Fruit fly (Drosophila melanogaster) whole organism, embryonic: Measurements from ENCODE around the gene Dup99B.
A peak's percentile ranks its signal among the peaks of the same experiment; 100 is the strongest.

ENCODE experiments used
- Abd-B ChIP-seq: fragments of 200-800 bp; sonication (Bioruptor generic); optimal IDR thresholded peaks from 2 replicates; lab custom pipeline; 2018; ENCODE audit warnings: missing biosample characterization, mild to moderate bottlenecking, missing genetic modification characterization, moderate library complexity
- Aef1 ChIP-seq: fragments of 200-800 bp; sonication (Bioruptor generic); IDR thresholded peaks from 3 replicates; pipeline ENCODE4 v1.3.6; 2022; ENCODE audit warnings: missing biosample characterization, missing genetic modification characterization
- B-H1 ChIP-seq: fragments of 200-800 bp; sonication (Bioruptor generic); IDR thresholded peaks from 3 replicates; pipeline ENCODE4 v1.3.6; 2022; ENCODE audit warnings: missing biosample characterization, missing genetic modification characterization
- C15 ChIP-seq: fragments of 200-800 bp; sonication (Bioruptor generic); IDR thresholded peaks from 3 replicates; pipeline ENCODE4 v1.3.6; 2022; ENCODE audit warnings: missing biosample characterization, missing genetic modification characterization
- CG10431 ChIP-seq: fragments of 200-800 bp; sonication (Bioruptor generic); optimal IDR thresholded peaks from 3 replicates; lab custom pipeline; 2018; ENCODE audit warnings: missing biosample characterization, mild to moderate bottlenecking, missing genetic modification characterization
- CG10959 ChIP-seq: fragments of 200-800 bp; sonication (Bioruptor generic); IDR thresholded peaks from 2 replicates; pipeline ENCODE4 v1.3.6; 2022; ENCODE audit warnings: missing biosample characterization, missing genetic modification characterization
- CG11398 ChIP-seq: fragments of 200-800 bp; sonication (Bioruptor generic); optimal IDR thresholded peaks from 2 replicates; lab custom pipeline; 2016; ENCODE audit warnings: missing biosample characterization, missing genetic modification characterization
- CG12155 ChIP-seq: fragments of 200-800 bp; sonication (Bioruptor generic); optimal IDR thresholded peaks from 3 replicates; lab custom pipeline; 2016; ENCODE audit warnings: missing biosample characterization, missing genetic modification characterization
- CG14014 ChIP-seq: fragments of 200-800 bp; sonication (Bioruptor generic); IDR thresholded peaks from 2 replicates; pipeline ENCODE4 v1.3.6; 2022; ENCODE audit warnings: missing biosample characterization, missing genetic modification characterization
- CG14441 ChIP-seq: fragments of 200-800 bp; sonication (Bioruptor generic); IDR thresholded peaks from 2 replicates; pipeline ENCODE4 v1.3.6; 2022; ENCODE audit warnings: missing biosample characterization, missing genetic modification characterization
- CG14667 ChIP-seq: fragments of 200-800 bp; sonication (Bioruptor generic); IDR thresholded peaks from 2 replicates; pipeline ENCODE4 v1.3.6; 2022; ENCODE audit warnings: missing biosample characterization, missing genetic modification characterization
- CG17359 ChIP-seq: fragments of 200-800 bp; sonication (Bioruptor generic); optimal IDR thresholded peaks from 3 replicates; lab custom pipeline; 2018; ENCODE audit warnings: missing biosample characterization, mild to moderate bottlenecking, missing genetic modification characterization, moderate library complexity
- CG17912 ChIP-seq: fragments of 200-800 bp; sonication (Bioruptor generic); optimal IDR thresholded peaks from 2 replicates; lab custom pipeline; 2018; ENCODE audit warnings: missing biosample characterization, mild to moderate bottlenecking, missing genetic modification characterization
- CG2129 ChIP-seq: fragments of 200-800 bp; sonication (Bioruptor generic); IDR thresholded peaks from 2 replicates; pipeline ENCODE4 v1.3.6; 2022; ENCODE audit warnings: missing biosample characterization, missing genetic modification characterization; ENCODE audit not compliant: partially characterized antibody
- CG2678 ChIP-seq: fragments of 200-800 bp; sonication (Bioruptor generic); optimal IDR thresholded peaks from 3 replicates; lab custom pipeline; 2019; ENCODE audit warnings: missing biosample characterization, mild to moderate bottlenecking, missing genetic modification characterization, moderate library complexity
- CG2712 ChIP-seq: fragments of 200-800 bp; optimal IDR thresholded peaks from 3 replicates; lab custom pipeline; 2019; ENCODE audit warnings: missing biosample characterization, mild to moderate bottlenecking, missing genetic modification characterization, moderate library complexity
- CG4328 ChIP-seq: fragments of 200-800 bp; sonication (Bioruptor generic); optimal IDR thresholded peaks from 3 replicates; lab custom pipeline; 2017; ENCODE audit warnings: missing biosample characterization, missing genetic modification reagents, missing genetic modification characterization
- CG43689 ChIP-seq: fragments of 200-800 bp; sonication (Bioruptor generic); IDR thresholded peaks from 2 replicates; pipeline ENCODE4 v1.3.6; 2022; ENCODE audit warnings: missing biosample characterization, missing genetic modification characterization
- CG4424 ChIP-seq: fragments of 200-800 bp; sonication (Bioruptor generic); optimal IDR thresholded peaks from 3 replicates; lab custom pipeline; 2016; ENCODE audit warnings: missing biosample characterization, missing genetic modification characterization
- CG8281 ChIP-seq: fragments of 200-800 bp; sonication (Bioruptor generic); optimal IDR thresholded peaks from 2 replicates; lab custom pipeline; 2018; ENCODE audit warnings: missing biosample characterization, mild to moderate bottlenecking, missing genetic modification characterization, moderate library complexity
- CG8944 ChIP-seq: fragments of 200-800 bp; sonication (Bioruptor generic); optimal IDR thresholded peaks from 3 replicates; lab custom pipeline; 2016; ENCODE audit warnings: missing biosample characterization, missing genetic modification characterization
- CG9797 ChIP-seq: fragments of 200-800 bp; sonication (Bioruptor generic); optimal IDR thresholded peaks from 3 replicates; lab custom pipeline; 2018; ENCODE audit warnings: missing biosample characterization, mild to moderate bottlenecking, missing genetic modification characterization
- Eip74EF ChIP-seq, 2 experiments: fragments of 200-800 bp in 1 of 2; fragments of >200 bp in 1 of 2; sonication (Bioruptor generic) in 1 of 2; optimal IDR thresholded peaks; 2 replicates each; lab custom pipeline; 2017 to 2019; ENCODE audit warnings: missing biosample characterization in 2 of 2, missing genetic modification characterization in 2 of 2, mild to moderate bottlenecking in 1 of 2, moderate library complexity in 1 of 2
- Fer1 ChIP-seq: fragments of 200-800 bp; sonication (Bioruptor generic); optimal IDR thresholded peaks from 2 replicates; lab custom pipeline; 2017; ENCODE audit warnings: missing biosample characterization, mild to moderate bottlenecking, missing genetic modification characterization
- HmgZ ChIP-seq: fragments of 200-800 bp; sonication (Bioruptor generic); optimal IDR thresholded peaks from 2 replicates; lab custom pipeline; 2018; ENCODE audit warnings: missing biosample characterization, mild to moderate bottlenecking, missing genetic modification characterization
- Hr51 ChIP-seq, 2 experiments: fragments of 200-800 bp; sonication (Bioruptor generic); optimal IDR thresholded peaks; 2 replicates in 1 of 2; 3 replicates in 1 of 2; lab custom pipeline; 2016 to 2018; ENCODE audit warnings: missing biosample characterization in 2 of 2, missing genetic modification characterization in 2 of 2, mild to moderate bottlenecking in 1 of 2, moderate library complexity in 1 of 2
- MTF-1 ChIP-seq: fragments of 200-800 bp; sonication (Bioruptor generic); optimal IDR thresholded peaks from 2 replicates; lab custom pipeline; 2018; ENCODE audit warnings: missing biosample characterization, mild to moderate bottlenecking, missing genetic modification characterization, borderline replicate concordance
- Mes4 ChIP-seq: fragments of 200-800 bp; sonication (Bioruptor generic); optimal IDR thresholded peaks from 2 replicates; lab custom pipeline; 2016; ENCODE audit warnings: missing biosample characterization, missing genetic modification characterization
- Myb ChIP-seq: fragments of 200-800 bp; sonication (Bioruptor generic); optimal IDR thresholded peaks from 2 replicates; lab custom pipeline; 2016; ENCODE audit warnings: missing biosample characterization, missing genetic modification characterization
- Oaz ChIP-seq: fragments of 200-800 bp; sonication (Bioruptor generic); IDR thresholded peaks from 2 replicates; pipeline ENCODE4 v1.3.6; 2022; ENCODE audit warnings: missing biosample characterization, missing genetic modification characterization
- az2 ChIP-seq: fragments of 200-800 bp; sonication (Bioruptor generic); optimal IDR thresholded peaks from 3 replicates; lab custom pipeline; 2016; ENCODE audit warnings: missing biosample characterization, missing genetic modification characterization
- bowl ChIP-seq: fragments of 200-800 bp; sonication (Bioruptor generic); IDR thresholded peaks from 2 replicates; pipeline ENCODE4 v1.3.6; 2022; ENCODE audit warnings: missing biosample characterization, missing genetic modification characterization
- caup ChIP-seq: fragments of 200-800 bp; sonication (Bioruptor generic); optimal IDR thresholded peaks from 3 replicates; lab custom pipeline; 2017; ENCODE audit warnings: missing biosample characterization, mild to moderate bottlenecking, missing genetic modification characterization, moderate library complexity; ENCODE audit not compliant: severe bottlenecking
- gt ChIP-seq: fragments of 200-800 bp; sonication (Bioruptor generic); IDR thresholded peaks from 2 replicates; pipeline ENCODE4 v1.3.6; 2022; ENCODE audit warnings: missing biosample characterization, missing genetic modification characterization
- jigr1 ChIP-seq: fragments of 200-800 bp; sonication (Bioruptor generic); IDR thresholded peaks from 3 replicates; pipeline ENCODE4 v1.3.6; 2022; ENCODE audit warnings: missing biosample characterization, missing genetic modification characterization
- jing ChIP-seq: fragments of 200-800 bp; sonication (Bioruptor generic); optimal IDR thresholded peaks from 2 replicates; lab custom pipeline; 2018; ENCODE audit warnings: missing biosample characterization, mild to moderate bottlenecking, missing genetic modification characterization
- kay ChIP-seq: fragments of 200-800 bp; sonication (Bioruptor generic); optimal IDR thresholded peaks from 2 replicates; lab custom pipeline; 2016; ENCODE audit warnings: missing biosample characterization, missing genetic modification characterization
- klu ChIP-seq: fragments of 200-800 bp; sonication (Bioruptor generic); IDR thresholded peaks from 2 replicates; pipeline ENCODE4 v1.3.6; 2022; ENCODE audit warnings: missing biosample characterization, missing genetic modification characterization
- luna ChIP-seq: fragments of 200-800 bp; sonication (Bioruptor generic); optimal IDR thresholded peaks from 2 replicates; lab custom pipeline; 2016; ENCODE audit warnings: missing biosample characterization, missing genetic modification characterization
- nerfin-2 ChIP-seq: fragments of 200-800 bp; sonication (Bioruptor generic); IDR thresholded peaks from 2 replicates; pipeline ENCODE4 v1.3.6; 2022; ENCODE audit warnings: missing biosample characterization, missing genetic modification characterization; ENCODE audit not compliant: partially characterized antibody
- pan ChIP-seq, 4 experiments: fragments of >200 bp in 3 of 4; fragments of 200-800 bp in 1 of 4; sonication (Bioruptor generic) in 1 of 4; optimal IDR thresholded peaks in 3 of 4; IDR thresholded peaks in 1 of 4; 2 replicates each; pipeline versions ENCODE4 v1.3.6 to Lab custom; 2017 to 2022; ENCODE audit warnings: missing biosample characterization in 2 of 4, missing genetic modification characterization in 2 of 4, mixed read lengths in 1 of 4
- pnt ChIP-seq: fragments of 200-800 bp; sonication (Bioruptor generic); optimal IDR thresholded peaks from 3 replicates; lab custom pipeline; 2016; ENCODE audit warnings: missing biosample characterization, missing genetic modification characterization
- pum ChIP-seq: fragments of 200-800 bp; sonication (Bioruptor generic); optimal IDR thresholded peaks from 2 replicates; lab custom pipeline; 2016; ENCODE audit warnings: missing biosample characterization, missing genetic modification characterization
- salm ChIP-seq: fragments of 200-800 bp; sonication (Bioruptor generic); optimal IDR thresholded peaks from 2 replicates; lab custom pipeline; 2018; ENCODE audit warnings: missing biosample characterization, mild to moderate bottlenecking, missing genetic modification characterization
- sima ChIP-seq: fragments of 200-800 bp; sonication (Bioruptor generic); optimal IDR thresholded peaks from 2 replicates; lab custom pipeline; 2016; ENCODE audit warnings: missing biosample characterization, missing genetic modification characterization
- trh ChIP-seq: fragments of 200-800 bp; sonication (Bioruptor generic); optimal IDR thresholded peaks from 2 replicates; lab custom pipeline; 2016; ENCODE audit warnings: missing biosample characterization, missing genetic modification characterization
- ttk ChIP-seq: fragments of 200-800 bp; sonication (Bioruptor generic); IDR thresholded peaks from 2 replicates; pipeline ENCODE4 v2.1.2; 2022; ENCODE audit warnings: missing biosample characterization, missing genetic modification characterization
- wek ChIP-seq: fragments of 200-800 bp; sonication (Bioruptor generic); optimal IDR thresholded peaks from 3 replicates; lab custom pipeline; 2018; ENCODE audit warnings: missing biosample characterization, mild to moderate bottlenecking, missing genetic modification characterization, moderate library complexity
- wor ChIP-seq: fragments of 200-800 bp; sonication (Bioruptor generic); IDR thresholded peaks from 2 replicates; pipeline ENCODE4 v1.3.6; 2022; ENCODE audit warnings: missing biosample characterization, missing genetic modification characterization

The Dup99B gene

DNA sequence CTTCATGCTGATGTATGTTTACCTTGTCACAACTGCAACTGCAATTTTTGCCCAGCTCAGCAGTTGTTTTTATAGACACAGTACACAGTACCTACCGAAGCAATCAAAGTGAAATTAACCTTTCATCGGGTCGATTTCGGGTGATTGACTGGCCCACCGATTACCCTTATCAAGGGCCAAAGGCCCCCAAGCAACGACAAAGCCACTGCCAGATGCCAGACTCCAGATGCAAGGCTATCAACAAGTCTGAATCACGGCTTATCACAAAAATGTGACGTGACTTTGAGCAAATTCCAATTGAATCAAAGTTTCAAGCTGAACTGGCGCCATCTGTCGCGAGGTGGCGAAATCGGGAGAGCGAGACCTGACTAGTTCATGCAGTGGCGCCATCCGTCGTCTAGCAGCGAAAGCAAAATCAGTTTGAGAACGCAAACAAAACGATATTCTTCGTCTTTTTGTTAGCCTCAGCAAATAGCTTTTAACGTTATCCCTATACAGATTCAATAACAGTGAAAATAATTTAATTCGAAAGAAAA is 1.7 kb upstream of the Dup99B start, which contains the start of gene Obp99b (continued):
- TF ChIP-seq Hr51 (GFP tag; optimal IDR thresholded peaks at IDR 0.05; lab: Kevin White, UChicago) (peak; percentile 42 to 66), pnt (peak; percentile 42), CG14441 (GFP tag; lab: Robert Waterston, UW) (peak; percentile 69), Oaz (GFP tag; lab: Robert Waterston, UW) (peak; percentile 59), CG17912 (peak; percentile 90), luna (no peak), trh (GFP tag; lab: Kevin White, UChicago) (peak; percentile 60), Mes4 (peak; percentile 88), nerfin-2 (GFP tag; lab: Robert Waterston, UW) (no peak), ttk (GFP tag; lab: Robert Waterston, UW) (peak; percentile 64), Myb (peak; percentile 46), gt (GFP tag; lab: Robert Waterston, UW) (peak; percentile 39; the same call in 1 of the 2 replicates), CG2712 (peak; percentile 70), Eip74EF (GFP tag; optimal IDR thresholded peaks at IDR 0.05; lab: Kevin White, UChicago) (no peak), CG9797 (GFP tag; lab: Kevin White, UChicago) (no peak), jing (GFP tag; lab: Kevin White, UChicago) (peak; percentile 76), pum (peak; percentile 68), wek (GFP tag; lab: Kevin White, UChicago) (peak; percentile 86), wor (GFP tag; lab: Robert Waterston, UW) (peak; percentile 57), MTF-1 (GFP tag; lab: Kevin White, UChicago) (peak; percentile 93), CG14014 (GFP tag; lab: Robert Waterston, UW) (peak; percentile 66; the same call in 1 of the 2 replicates), jigr1 (GFP tag; lab: Robert Waterston, UW) (no peak), sima (GFP tag; lab: Kevin White, UChicago) (no peak), CG14667 (GFP tag; lab: Robert Waterston, UW) (peak; percentile 54), kay (GFP tag; lab: Kevin White, UChicago) (no peak), salm (tag; lab: Kevin White, UChicago) (peak; percentile 10), CG8281 (tag; lab: Kevin White, UChicago) (peak; percentile 64), CG2678 (tag; lab: Kevin White, UChicago) (peak; percentile 55), CG4424 (GFP tag; lab: Kevin White, UChicago) (peak; percentile 87), CG8944 (peak; percentile 74), CG12155 (peak; percentile 45), az2 (GFP tag; lab: Kevin White, UChicago) (peak; percentile 85), caup (peak; percentile 85), CG2129 (no peak), Fer1 (GFP tag; lab: Kevin White, UChicago) (no peak), CG10959 (GFP tag; lab: Robert Waterston, UW) (peak; percentile 88), CG17359 (tag; lab: Kevin White, UChicago) (peak; percentile 80), B-H1 (GFP tag; lab: Robert Waterston, UW) (peak; percentile 61; the same call in 2 of the 3 replicates), CG10431 (GFP tag; lab: Kevin White, UChicago) (peak; percentile 87), HmgZ (peak; percentile 24), bowl (GFP tag; lab: Robert Waterston, UW) (peak; percentile 63; the same call in 1 of the 2 replicates), CG43689 (GFP tag; lab: Robert Waterston, UW) (peak; percentile 71), Aef1 (GFP tag; lab: Robert Waterston, UW) (peak; percentile 58; the same call in 1 of the 3 replicates), C15 (0 out of 3 replicates have a peak, but pooled peaks have one; percentile 35), CG11398 (GFP tag; lab: Kevin White, UChicago) (peak; percentile 58), CG4328 (peak; percentile 52), pan (optimal IDR thresholded peaks at IDR 0.05; lab: Kevin White, UChicago) (no peak), pan (GFP tag; optimal IDR thresholded peaks at IDR 0.05 in 1 of 2, IDR thresholded peaks at IDR 0.05 in 1 of 2) (peak in 1 of 2 experiments; percentile 84), klu (no peak), Abd-B (GFP tag; lab: Kevin White, UChicago) (no peak)
